Fruit fly (Drosophila melanogaster) whole organism: Measurements from ENCODE around the gene polo.

ENCODE experiments used
- CG8478 ChIP-seq: fragments of >200 bp; optimal IDR thresholded peaks from 2 replicates; lab custom pipeline; 2018; ENCODE audit warnings: inconsistent platforms
- Dll ChIP-seq: fragments of >200 bp; optimal IDR thresholded peaks from 2 replicates; lab custom pipeline; 2017
- pan ChIP-seq: fragments of >200 bp; optimal IDR thresholded peaks from 2 replicates; lab custom pipeline; 2017
- usp ChIP-seq: fragments of >200 bp; optimal IDR thresholded peaks from 2 replicates; lab custom pipeline; 2017; ENCODE audit warnings: missing biosample characterization, missing genetic modification characterization, mixed read lengths

- no peak for TF ChIP-seq usp (GFP tag; lab: Kevin White, UChicago)
- TF ChIP-seq Dll, result no peak
- no peak for TF ChIP-seq pan (lab: Kevin White, UChicago)
- no peak for TF ChIP-seq CG8478 (lab: Kevin White, UChicago)
Observed at dm6 chr3L:20309758-20310733, 592 bp downstream of the polo start.
